Fruit fly (Drosophila melanogaster) S2 (cell line): ENCODE data around the gene TAF1B.

Source experiments
- CG8478 ChIP-seq: fragments of >200 bp; optimal IDR thresholded peaks from 2 replicates; lab custom pipeline; 2018
- CTCF ChIP-seq, 2 experiments: fragments of >200 bp; optimal IDR thresholded peaks; 2 replicates each; lab custom pipeline; 2018

DNA sequence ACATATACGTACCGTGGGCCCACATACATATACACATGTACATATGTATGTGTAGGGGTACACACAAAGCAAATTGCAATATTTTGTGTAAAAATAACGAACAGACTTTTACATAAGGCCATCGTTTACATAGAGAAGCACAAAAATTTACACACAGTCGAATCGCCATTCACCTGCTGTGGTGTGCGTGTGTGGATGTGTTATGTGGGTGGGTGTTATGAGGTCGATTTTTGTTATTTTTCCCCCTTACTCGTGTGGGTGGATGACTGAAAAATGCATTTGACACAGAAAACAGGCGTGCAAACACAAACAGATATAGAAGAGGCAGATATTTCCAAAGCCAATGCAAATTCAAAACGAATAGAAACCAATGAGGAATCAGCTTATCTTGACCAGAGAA lies 48.9 kb downstream of the TAF1B start:
- TF ChIP-seq CG8478 (lab: Kevin White, UChicago) (no peak), CTCF (optimal IDR thresholded peaks at IDR 0.05; lab: Kevin White, UChicago) (no peak)
